Worm (Caenorhabditis elegans): Measurements from ENCODE around the gene csn-5.

Gene csn-5

ce11 chrIV:5645514-5646052 lies 3.8 kb upstream of the csn-5 start, which contains the start of the genes srd-8 and B0547.2:
srd-8 (minus strand) TSS chrIV:5645614.
B0547.2 (plus strand) TSS chrIV:5646002.
- TF ChIP-seq nhr-12 (tag; optimal IDR thresholded peaks at IDR 0.05): no peak
- TF ChIP-seq lin-39 (tag; optimal IDR thresholded peaks at IDR 0.05): no peak
- TF ChIP-seq dmd-4 (tag; optimal IDR thresholded peaks at IDR 0.05): no peak
- no peak for TF ChIP-seq ztf-1 (GFP tag; conservative IDR thresholded peaks at IDR 0.05)
- no peak for TF ChIP-seq ceh-16 (tag; optimal IDR thresholded peaks at IDR 0.05)
- TF ChIP-seq nhr-21 (tag; optimal IDR thresholded peaks at IDR 0.05): no peak
- TF ChIP-seq ZK546.5 (tag; optimal IDR thresholded peaks at IDR 0.05): no peak
- TF ChIP-seq C34F6.9 (tag; optimal IDR thresholded peaks at IDR 0.05): no peak
- TF ChIP-seq Y55F3AM.14 (GFP tag; optimal IDR thresholded peaks at IDR 0.05): no peak
- TF ChIP-seq ceh-82 (tag; optimal IDR thresholded peaks at IDR 0.05): no peak

- peak; percentile 8 for TF ChIP-seq crh-2 (tag; optimal IDR thresholded peaks at IDR 0.05)
- TF ChIP-seq ama-1 (optimal IDR thresholded peaks at IDR 0.05): no peak
- TF ChIP-seq nhr-25 (tag; optimal IDR thresholded peaks at IDR 0.05): peak; percentile 15
- no peak for TF ChIP-seq sma-3 (GFP tag; optimal IDR thresholded peaks at IDR 0.05)
- TF ChIP-seq gmeb-1 (tag; optimal IDR thresholded peaks at IDR 0.05): no peak
- TF ChIP-seq lsy-2 (tag; optimal IDR thresholded peaks at IDR 0.05): peak in 1 of 2 experiments; percentile 10
Measured at ce11 chrIV:5650761-5651332, 1.5 kb downstream of the csn-5 start.

ce11 chrIV:5652811-5653483 lies 3.6 kb downstream of the csn-5 start:
- no peak for TF ChIP-seq nhr-6 (tag; optimal IDR thresholded peaks at IDR 0.05)
- TF ChIP-seq R02D3.7 (tag; optimal IDR thresholded peaks at IDR 0.05): no peak
- peak; percentile 15 for TF ChIP-seq fos-1 (tag; optimal IDR thresholded peaks at IDR 0.05)
- TF ChIP-seq lin-11 (tag; optimal IDR thresholded peaks at IDR 0.05): no peak
- TF ChIP-seq mab-5 (tag; optimal IDR thresholded peaks at IDR 0.05): no peak
- TF ChIP-seq sma-9 (GFP tag; optimal IDR thresholded peaks at IDR 0.05): peak; percentile 23
- no peak for TF ChIP-seq sma-9 (tag; optimal IDR thresholded peaks at IDR 0.05)
- no peak for TF ChIP-seq ZK546.5 (tag; optimal IDR thresholded peaks at IDR 0.05)

ce11 chrIV:5653649-5654048 lies 4.3 kb downstream of the csn-5 start, which contains the start of gene clec-178:
clec-178 (plus strand) TSS chrIV:5653949.
- TF ChIP-seq egl-27 (tag; optimal IDR thresholded peaks at IDR 0.05) (no peak), nhr-21 (tag; optimal IDR thresholded peaks at IDR 0.05) (no peak), lin-11 (tag; optimal IDR thresholded peaks at IDR 0.05) (no peak), ztf-4 (tag; optimal IDR thresholded peaks at IDR 0.05) (no peak), nhr-6 (tag; optimal IDR thresholded peaks at IDR 0.05) (no peak), nhr-11 (tag; optimal IDR thresholded peaks at IDR 0.05) (no peak), elt-3 (tag; optimal IDR thresholded peaks at IDR 0.05) (no peak), aly-2 (tag; optimal IDR thresholded peaks at IDR 0.05) (no peak), fos-1 (tag; optimal IDR thresholded peaks at IDR 0.05) (no peak), ztf-1 (GFP tag; conservative IDR thresholded peaks at IDR 0.05) (no peak), mbf-1 (tag; optimal IDR thresholded peaks at IDR 0.05) (no peak), skn-1 (tag; optimal IDR thresholded peaks at IDR 0.05) (no peak), gmeb-1 (tag; optimal IDR thresholded peaks at IDR 0.05) (no peak), lin-39 (tag; optimal IDR thresholded peaks at IDR 0.05) (no peak), zag-1 (tag; optimal IDR thresholded peaks at IDR 0.05) (no peak), lin-13 (GFP tag; optimal IDR thresholded peaks at IDR 0.05) (no peak), snpc-4 (tag; optimal IDR thresholded peaks at IDR 0.05) (no peak)

- no peak for TF ChIP-seq lin-39 (tag; optimal IDR thresholded peaks at IDR 0.05)
- TF ChIP-seq gmeb-1 (tag; optimal IDR thresholded peaks at IDR 0.05): no peak
- TF ChIP-seq sma-9 (GFP tag; optimal IDR thresholded peaks at IDR 0.05): peak; percentile 33
- no peak for TF ChIP-seq sma-9 (tag; optimal IDR thresholded peaks at IDR 0.05)
- peak; percentile 88 for TF ChIP-seq skn-1 (tag; optimal IDR thresholded peaks at IDR 0.05)
- no peak for TF ChIP-seq nhr-25 (tag; optimal IDR thresholded peaks at IDR 0.05)
- TF ChIP-seq fos-1 (tag; optimal IDR thresholded peaks at IDR 0.05): peak; percentile 68
- peak; percentile 3 for TF ChIP-seq F13H6.1 (tag; optimal IDR thresholded peaks at IDR 0.05)
- no peak for TF ChIP-seq sem-4 (tag; optimal IDR thresholded peaks at IDR 0.05)
- TF ChIP-seq nhr-6 (tag; optimal IDR thresholded peaks at IDR 0.05): no peak
- TF ChIP-seq nhr-10 (tag; optimal IDR thresholded peaks at IDR 0.05): no peak
- peak; percentile 26 for TF ChIP-seq sma-3 (GFP tag; optimal IDR thresholded peaks at IDR 0.05)
Measured at ce11 chrIV:5654203-5654602, 4.9 kb downstream of the csn-5 start.
